Fruit fly (Drosophila melanogaster): ENCODE results near the gene CG14572.

Gene CG14572

DNA sequence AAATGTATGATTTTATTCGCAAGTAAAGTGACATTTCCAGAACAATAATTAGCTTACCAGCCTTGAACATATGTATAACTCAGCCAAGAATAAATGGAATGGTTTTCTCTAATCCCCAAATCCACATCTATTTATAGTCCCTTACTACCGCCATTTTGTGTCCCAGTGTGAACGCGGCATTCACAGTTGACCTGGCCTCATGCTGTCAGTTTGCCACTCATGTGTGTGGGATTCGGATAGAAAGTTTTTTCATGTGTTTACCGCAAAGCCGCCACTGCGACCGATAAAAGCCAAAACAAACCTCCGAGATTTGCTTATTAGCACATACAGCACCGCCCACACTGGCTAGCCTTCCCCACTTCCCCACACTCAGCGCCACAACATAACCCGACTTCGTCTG is 24.6 kb downstream of the CG14572 start:
- TF ChIP-seq brk (GFP tag; optimal IDR thresholded peaks at IDR 0.05) (no peak), Sp1 (GFP tag; optimal IDR thresholded peaks at IDR 0.05) (no peak), pan (optimal IDR thresholded peaks at IDR 0.05) (no peak), ey (GFP tag; optimal IDR thresholded peaks at IDR 0.05) (no peak), CrebA (GFP tag; optimal IDR thresholded peaks at IDR 0.05; ENCODE audit: borderline replicate concordance) (no peak), psq (GFP tag; optimal IDR thresholded peaks at IDR 0.05) (no peak), Hr83 (GFP tag; optimal IDR thresholded peaks at IDR 0.05; ENCODE audit: poor library complexity, severe bottlenecking) (no peak), br (GFP tag; optimal IDR thresholded peaks at IDR 0.05) (no peak), rgr (GFP tag; optimal IDR thresholded peaks at IDR 0.05) (no peak), Jra (GFP tag; optimal IDR thresholded peaks at IDR 0.05) (no peak), N (GFP tag; optimal IDR thresholded peaks at IDR 0.05) (no peak), dsf (GFP tag; optimal IDR thresholded peaks at IDR 0.05; ENCODE audit: borderline replicate concordance) (no peak), Rel (GFP tag; optimal IDR thresholded peaks at IDR 0.05) (no peak), Rel (tag; optimal IDR thresholded peaks at IDR 0.05) (no peak), Dif (GFP tag; optimal IDR thresholded peaks at IDR 0.05; ENCODE audit: partially characterized antibody) (no peak), Hnf4 (GFP tag; optimal IDR thresholded peaks at IDR 0.05) (no peak), foxo (GFP tag; optimal IDR thresholded peaks at IDR 0.05) (no peak), woc (GFP tag; optimal IDR thresholded peaks at IDR 0.05) (no peak), jim (GFP tag; optimal IDR thresholded peaks at IDR 0.05) (no peak), Dfd (GFP tag; optimal IDR thresholded peaks at IDR 0.05) (no peak), Vsx2 (GFP tag; optimal IDR thresholded peaks at IDR 0.05; ENCODE audit: partially characterized antibody) (no peak)

dm6 chr3L:21769515-21769914 is 28.2 kb downstream of the CG14572 start, which contains the start of gene CG7370:
CG7370 (plus strand) TSS chr3L:21769815.
- no peak for TF ChIP-seq Hr78 (GFP tag; optimal IDR thresholded peaks at IDR 0.05)
- no peak for TF ChIP-seq br (GFP tag; optimal IDR thresholded peaks at IDR 0.05)
- TF ChIP-seq CG32264 (GFP tag; optimal IDR thresholded peaks at IDR 0.05), result no peak
- no peak for TF ChIP-seq Jra (GFP tag; optimal IDR thresholded peaks at IDR 0.05)
- TF ChIP-seq Vsx2 (GFP tag; optimal IDR thresholded peaks at IDR 0.05; ENCODE audit: partially characterized antibody), result no peak
- no peak for TF ChIP-seq Myc (optimal IDR thresholded peaks at IDR 0.05)
- TF ChIP-seq ey (GFP tag; optimal IDR thresholded peaks at IDR 0.05), result no peak
- TF ChIP-seq Sp1 (GFP tag; optimal IDR thresholded peaks at IDR 0.05), result no peak
- no peak for TF ChIP-seq Hr83 (GFP tag; optimal IDR thresholded peaks at IDR 0.05; ENCODE audit: poor library complexity, severe bottlenecking)
- TF ChIP-seq psq (GFP tag; optimal IDR thresholded peaks at IDR 0.05), result no peak
- TF ChIP-seq tai (GFP tag; optimal IDR thresholded peaks at IDR 0.05), result no peak
- TF ChIP-seq GATAd (GFP tag; optimal IDR thresholded peaks at IDR 0.05), result no peak
- no peak for TF ChIP-seq jim (GFP tag; optimal IDR thresholded peaks at IDR 0.05)
- TF ChIP-seq dl (GFP tag; optimal IDR thresholded peaks at IDR 0.05; ENCODE audit: insufficient read depth in 1 of 2, partially characterized antibody in 2 of 2), result no peak
- TF ChIP-seq OdsH (GFP tag; optimal IDR thresholded peaks at IDR 0.05), result no peak
- TF ChIP-seq woc (GFP tag; optimal IDR thresholded peaks at IDR 0.05), result no peak
- no peak for TF ChIP-seq h (GFP tag; optimal IDR thresholded peaks at IDR 0.05)

DNA sequence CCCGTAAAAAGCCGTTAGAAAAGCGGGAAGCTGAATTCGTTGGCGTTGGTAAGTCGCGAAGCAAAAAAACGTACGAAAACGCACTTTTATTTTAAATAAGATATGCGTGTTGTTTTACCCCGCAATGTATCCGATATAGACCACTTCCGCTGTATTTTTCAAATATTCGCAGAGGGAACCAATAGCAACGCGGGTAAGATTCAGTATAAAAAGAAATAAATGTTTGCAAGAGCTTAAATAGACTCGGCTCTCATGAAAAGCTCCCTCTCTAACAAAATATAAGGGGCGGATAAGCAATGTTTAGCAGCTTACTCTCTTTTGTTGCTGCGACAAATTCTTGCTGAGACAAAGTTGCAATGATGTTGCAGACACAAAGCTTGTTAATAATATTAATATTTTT is 29.0 kb downstream of the CG14572 start, which contains the start of gene Syn1:
TSS of gene Syn1 (minus strand) at position 207 of the 400 bp plus-strand sequence.
- TF ChIP-seq dmrt93B (GFP tag; optimal IDR thresholded peaks at IDR 0.05), result no peak
- no peak for TF ChIP-seq Myc (optimal IDR thresholded peaks at IDR 0.05)
- no peak for TF ChIP-seq woc (GFP tag; optimal IDR thresholded peaks at IDR 0.05)
- TF ChIP-seq N (GFP tag; optimal IDR thresholded peaks at IDR 0.05), result no peak
- TF ChIP-seq ey (GFP tag; optimal IDR thresholded peaks at IDR 0.05), result no peak
- TF ChIP-seq Dif (GFP tag; optimal IDR thresholded peaks at IDR 0.05; ENCODE audit: partially characterized antibody), result no peak
- no peak for TF ChIP-seq tai (GFP tag; optimal IDR thresholded peaks at IDR 0.05)
- TF ChIP-seq sage (GFP tag; optimal IDR thresholded peaks at IDR 0.05), result no peak

DNA sequence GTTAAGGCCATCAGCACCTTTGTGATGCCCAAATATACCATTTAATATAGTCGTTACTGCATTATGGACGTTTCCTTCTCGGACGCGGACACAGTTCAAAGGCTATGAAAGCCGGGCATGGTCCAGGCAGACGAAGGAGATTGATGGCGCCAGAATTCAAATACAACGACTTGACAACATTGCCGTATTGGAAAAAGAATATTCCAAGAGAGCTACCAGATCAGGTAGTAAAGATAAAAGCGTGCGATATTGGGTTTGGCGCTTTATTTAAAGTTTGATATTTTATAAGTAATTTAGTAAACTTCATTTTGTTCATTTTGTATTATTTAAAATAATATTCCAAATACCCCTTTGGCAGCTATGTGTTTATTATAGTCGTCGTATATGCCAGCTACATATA is 32.5 kb downstream of the CG14572 start:
- TF ChIP-seq sv (GFP tag; optimal IDR thresholded peaks at IDR 0.05) (no peak), psq (GFP tag; optimal IDR thresholded peaks at IDR 0.05) (no peak), usp (GFP tag; optimal IDR thresholded peaks at IDR 0.05) (no peak), CG9705 (GFP tag; optimal IDR thresholded peaks at IDR 0.05) (no peak), tai (GFP tag; optimal IDR thresholded peaks at IDR 0.05) (no peak), foxo (GFP tag; optimal IDR thresholded peaks at IDR 0.05) (no peak), sage (GFP tag; optimal IDR thresholded peaks at IDR 0.05) (no peak), ey (GFP tag; optimal IDR thresholded peaks at IDR 0.05) (no peak), Mio (GFP tag; optimal IDR thresholded peaks at IDR 0.05) (no peak), CG32264 (GFP tag; optimal IDR thresholded peaks at IDR 0.05) (no peak), Rel (GFP tag; optimal IDR thresholded peaks at IDR 0.05) (no peak), Rel (tag; optimal IDR thresholded peaks at IDR 0.05) (no peak), HLH106 (tag; optimal IDR thresholded peaks at IDR 0.05) (no peak), lola (GFP tag; optimal IDR thresholded peaks at IDR 0.05) (no peak), Vsx2 (GFP tag; optimal IDR thresholded peaks at IDR 0.05; ENCODE audit: partially characterized antibody) (no peak)

Data from whole organism, wandering third instar larva.